Worm (Caenorhabditis elegans) whole organism, L3 larva: Measurements from ENCODE around the gene Y113G7A.22.

Experiments used
- ama-1 ChIP-seq: fragments of 150-350 bp; optimal IDR thresholded peaks from 2 replicates; lab custom pipeline; 2018
- ceh-82 ChIP-seq: fragments of 150-350 bp; optimal IDR thresholded peaks from 2 replicates; lab custom pipeline; 2014; ENCODE audit warnings: missing biosample characterization, missing genetic modification characterization
- daf-12 ChIP-seq: fragments of 150-350 bp; optimal IDR thresholded peaks from 2 replicates; lab custom pipeline; 2014; ENCODE audit warnings: missing biosample characterization, missing genetic modification reagents, missing genetic modification characterization
- jun-1 ChIP-seq: fragments of 150-350 bp; optimal IDR thresholded peaks from 2 replicates; lab custom pipeline; 2014; ENCODE audit warnings: missing biosample characterization, missing genetic modification reagents, missing genetic modification characterization
- nhr-11 ChIP-seq: fragments of 150-350 bp; optimal IDR thresholded peaks from 2 replicates; lab custom pipeline; 2014; ENCODE audit warnings: missing biosample characterization, missing genetic modification characterization

DNA sequence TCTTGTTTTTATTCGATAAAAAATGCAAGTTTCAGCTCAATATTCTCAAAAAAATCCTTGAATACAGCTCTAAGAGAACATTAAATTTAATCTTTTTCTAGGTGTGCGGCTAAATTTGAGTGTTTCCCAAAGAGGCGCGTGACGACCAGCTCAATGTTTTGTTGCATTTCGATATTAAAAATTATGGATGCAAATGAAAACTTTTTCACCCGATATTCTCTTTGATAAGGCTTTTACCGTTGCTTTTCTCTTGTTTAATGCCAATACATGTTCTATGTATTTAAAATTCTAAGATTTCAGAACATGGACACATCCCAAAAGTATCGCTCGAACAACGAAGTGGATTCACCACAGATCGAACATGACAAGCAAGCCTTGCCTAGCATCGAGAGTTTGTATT, 23.1 kb upstream of the Y113G7A.22 start, which contains the start of gene F19B2.6:
- TF ChIP-seq jun-1 (tag; lab: Kevin White, UChicago) (no peak), ceh-82 (no peak), nhr-11 (tag; lab: Kevin White, UChicago) (no peak), ama-1 (lab: Kevin White, UChicago) (no peak), daf-12 (tag; lab: Kevin White, UChicago) (no peak)
